Fruit fly (Drosophila melanogaster) whole organism, adult: ENCODE measurements around the gene sky.

Experiments used
- CG12768 ChIP-seq: fragments of 200-800 bp; sonication (Bioruptor generic); optimal IDR thresholded peaks from 2 replicates; lab custom pipeline; 2017; ENCODE audit warnings: missing biosample characterization, missing genetic modification characterization, mild to moderate bottlenecking, moderate library complexity, missing genetic modification reagents
- Crg-1 ChIP-seq: fragments of 200-800 bp; sonication (Bioruptor generic); optimal IDR thresholded peaks from 2 replicates; lab custom pipeline; 2016; ENCODE audit warnings: missing biosample characterization, missing genetic modification characterization
- pad ChIP-seq: fragments of 200-800 bp; sonication (Bioruptor generic); optimal IDR thresholded peaks from 3 replicates; lab custom pipeline; 2017; ENCODE audit warnings: missing biosample characterization, missing genetic modification characterization, mild to moderate bottlenecking, moderate library complexity, missing genetic modification reagents

DNA sequence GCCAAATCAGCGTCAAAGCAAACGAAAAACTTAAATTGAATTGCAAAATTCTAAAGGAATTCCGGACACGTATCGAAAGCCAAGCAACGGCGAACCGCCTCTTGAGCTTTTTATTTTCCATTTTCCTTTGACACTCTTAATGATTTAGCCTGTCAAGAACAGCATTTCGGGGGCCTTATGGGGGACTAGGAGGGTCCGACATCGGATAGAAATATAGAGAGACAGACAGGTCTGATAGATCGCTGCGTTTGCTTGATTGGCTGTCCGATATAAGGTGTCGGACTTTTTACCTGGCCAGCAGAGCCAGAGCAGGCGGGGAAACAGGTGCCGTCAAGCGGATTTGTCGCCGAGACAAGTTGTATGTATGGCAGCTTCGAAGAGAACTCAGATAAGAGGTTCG is 14.4 kb downstream of the sky start:
- TF ChIP-seq pad (no peak), Crg-1 (no peak), CG12768 (GFP tag; lab: Kevin White, UChicago) (no peak)
